Worm (Caenorhabditis elegans) whole organism, young adult: ENCODE data around the gene R02D5.7.

Experiments
- B0035.1 ChIP-seq: sonication (generic microtip); optimal IDR thresholded peaks from 2 replicates; lab custom pipeline; 2016; ENCODE audit warnings: missing genetic modification characterization, mild to moderate bottlenecking, missing compliant biosample characterization, missing genotype, missing genetic modification reagents
- B0336.3 ChIP-seq: fragments of 200-800 bp; sonication (Bioruptor generic); IDR thresholded peaks from 2 replicates; pipeline ENCODE4 v1.3.6; 2022; ENCODE audit warnings: missing genetic modification characterization, missing compliant biosample characterization
- C17E4.6 ChIP-seq: fragments of 200-800 bp; sonication (Bioruptor generic); IDR thresholded peaks from 2 replicates; pipeline ENCODE4 v1.3.6; 2022; ENCODE audit warnings: missing genetic modification reagents, missing genetic modification characterization, missing compliant biosample characterization
- D2030.7 ChIP-seq: fragments of 200-800 bp; sonication (Bioruptor generic); IDR thresholded peaks from 2 replicates; pipeline ENCODE4 v1.3.6; 2022; ENCODE audit warnings: missing genetic modification reagents, missing genetic modification characterization, missing compliant biosample characterization
- F10E7.11 ChIP-seq: sonication (generic microtip); optimal IDR thresholded peaks from 2 replicates; lab custom pipeline; 2017; ENCODE audit warnings: mild to moderate bottlenecking, missing genetic modification characterization, moderate library complexity, missing compliant biosample characterization
- F23B12.7 ChIP-seq: sonication (generic microtip); optimal IDR thresholded peaks from 2 replicates; lab custom pipeline; 2017; ENCODE audit warnings: missing genetic modification characterization, mild to moderate bottlenecking, missing compliant biosample characterization, antibody characterized with exemption, moderate library complexity; ENCODE audit not compliant: insufficient read depth
- F39B2.1 ChIP-seq: fragments of 200-800 bp; sonication (Bioruptor generic); IDR thresholded peaks from 2 replicates; pipeline ENCODE4 v1.3.6; 2022; ENCODE audit warnings: missing genetic modification reagents, missing genetic modification characterization, missing compliant biosample characterization
- F52B5.7 ChIP-seq: sonication (generic microtip); optimal IDR thresholded peaks from 2 replicates; lab custom pipeline; 2016; ENCODE audit warnings: mild to moderate bottlenecking, missing genetic modification characterization, missing compliant biosample characterization
- T07F8.4 ChIP-seq: sonication (generic microtip); optimal IDR thresholded peaks from 2 replicates; lab custom pipeline; 2016; ENCODE audit warnings: mild to moderate bottlenecking, missing genetic modification characterization, moderate library complexity, missing compliant biosample characterization
- Y56A3A.18 ChIP-seq: fragments of 200-800 bp; sonication (Bioruptor generic); IDR thresholded peaks from 2 replicates; pipeline ENCODE4 v1.3.6; 2022; ENCODE audit warnings: missing genetic modification reagents, missing genetic modification characterization, missing compliant biosample characterization
- Y67H2A.10 ChIP-seq: fragments of 200-800 bp; sonication (Bioruptor generic); conservative IDR thresholded peaks from 2 replicates; pipeline ENCODE4 v1.3.6; 2022; ENCODE audit warnings: missing genetic modification reagents, missing genetic modification characterization, missing compliant biosample characterization
- Y79H2A.3 ChIP-seq: fragments of 200-800 bp; sonication (Bioruptor generic); conservative IDR thresholded peaks from 2 replicates; pipeline ENCODE4 v1.3.6; 2022; ENCODE audit warnings: missing genetic modification reagents, missing genetic modification characterization, missing compliant biosample characterization
- ZK185.1 ChIP-seq: sonication (generic microtip); optimal IDR thresholded peaks from 2 replicates; lab custom pipeline; 2016; ENCODE audit warnings: mild to moderate bottlenecking, missing genetic modification characterization, missing compliant biosample characterization; ENCODE audit not compliant: poor library complexity, severe bottlenecking
- aptf-2 ChIP-seq: fragments of 200-800 bp; sonication (Bioruptor generic); conservative IDR thresholded peaks from 2 replicates; pipeline ENCODE4 v1.3.6; 2022; ENCODE audit warnings: missing genetic modification reagents, missing genetic modification characterization, missing compliant biosample characterization
- aptf-3 ChIP-seq: fragments of 200-800 bp; sonication (Bioruptor generic); IDR thresholded peaks from 2 replicates; pipeline ENCODE4 v1.3.6; 2022; ENCODE audit warnings: missing genetic modification characterization, missing compliant biosample characterization
- atf-7 ChIP-seq: sonication (generic microtip); optimal IDR thresholded peaks from 2 replicates; lab custom pipeline; 2017; ENCODE audit warnings: mild to moderate bottlenecking, missing genetic modification characterization, missing compliant biosample characterization
- ceh-58 ChIP-seq: fragments of 200-800 bp; sonication (Bioruptor generic); IDR thresholded peaks from 2 replicates; pipeline ENCODE4 v1.3.6; 2022; ENCODE audit warnings: missing genetic modification characterization, missing compliant biosample characterization
- chd-7 ChIP-seq: sonication (generic microtip); optimal IDR thresholded peaks from 2 replicates; lab custom pipeline; 2016; ENCODE audit warnings: mild to moderate bottlenecking, missing genetic modification characterization, moderate library complexity, missing compliant biosample characterization
- dpff-1 ChIP-seq: sonication (generic microtip); optimal IDR thresholded peaks from 2 replicates; lab custom pipeline; 2017; ENCODE audit warnings: mild to moderate bottlenecking, missing genetic modification characterization, missing compliant biosample characterization
- dpl-1 ChIP-seq: fragments of 150-350 bp; optimal IDR thresholded peaks from 2 replicates; lab custom pipeline; 2014; ENCODE audit warnings: missing biosample characterization, missing genetic modification reagents, missing genetic modification characterization
- efl-1 ChIP-seq: fragments of 150-350 bp; optimal IDR thresholded peaks from 2 replicates; lab custom pipeline; 2014; ENCODE audit warnings: missing biosample characterization, missing genetic modification reagents, missing genetic modification characterization
- egl-18 ChIP-seq: fragments of 200-800 bp; sonication (Bioruptor generic); IDR thresholded peaks from 2 replicates; pipeline ENCODE4 v1.3.6; 2022; ENCODE audit warnings: missing genetic modification reagents, missing genetic modification characterization, missing compliant biosample characterization
- egl-44 ChIP-seq: fragments of 200-800 bp; sonication (Bioruptor generic); IDR thresholded peaks from 2 replicates; pipeline ENCODE4 v1.3.6; 2022; ENCODE audit warnings: missing genetic modification reagents, missing genetic modification characterization, missing compliant biosample characterization
- ekl-4 ChIP-seq: fragments of 200-800 bp; sonication (Bioruptor generic); IDR thresholded peaks from 2 replicates; pipeline ENCODE4 v1.3.6; 2022; ENCODE audit warnings: missing genetic modification reagents, missing genetic modification characterization, missing compliant biosample characterization
- fkh-3 ChIP-seq: sonication (generic microtip); optimal IDR thresholded peaks from 2 replicates; lab custom pipeline; 2016; ENCODE audit warnings: mild to moderate bottlenecking, missing genetic modification characterization, missing compliant biosample characterization
- gei-17 ChIP-seq: fragments of 200-800 bp; sonication (Bioruptor generic); optimal IDR thresholded peaks from 2 replicates; lab custom pipeline; 2018; ENCODE audit warnings: mild to moderate bottlenecking, missing genetic modification characterization, missing compliant biosample characterization
- him-1 ChIP-seq: sonication (generic microtip); optimal IDR thresholded peaks from 2 replicates; lab custom pipeline; 2016; ENCODE audit warnings: missing genotype, missing genetic modification reagents, missing genetic modification characterization, missing compliant biosample characterization
- lin-26 ChIP-seq: fragments of 200-800 bp; sonication (Bioruptor generic); IDR thresholded peaks from 2 replicates; pipeline ENCODE4 v1.3.6; 2022; ENCODE audit warnings: missing genetic modification reagents, missing genetic modification characterization, missing compliant biosample characterization
- lin-35 ChIP-seq, 3 experiments: fragments of 150-350 bp in 2 of 3; sonication (generic microtip) in 1 of 3; optimal IDR thresholded peaks; 2 replicates each; lab custom pipeline; 2014 to 2018; ENCODE audit warnings: missing biosample characterization in 3 of 3, missing genetic modification characterization in 3 of 3, missing genetic modification reagents in 3 of 3
- lir-1 ChIP-seq: fragments of 200-800 bp; sonication (Bioruptor generic); conservative IDR thresholded peaks from 2 replicates; pipeline ENCODE4 v1.3.6; 2022; ENCODE audit warnings: missing genetic modification reagents, missing genetic modification characterization, missing compliant biosample characterization
- mes-4 ChIP-seq: sonication (generic microtip); optimal IDR thresholded peaks from 2 replicates; lab custom pipeline; 2016; ENCODE audit warnings: missing genotype, missing genetic modification characterization, missing compliant biosample characterization
- mxl-1 ChIP-seq: sonication (generic microtip); optimal IDR thresholded peaks from 2 replicates; lab custom pipeline; 2016; ENCODE audit warnings: missing genetic modification characterization, missing compliant biosample characterization
- nfya-2 ChIP-seq: fragments of 200-800 bp; sonication (Bioruptor generic); IDR thresholded peaks from 2 replicates; pipeline ENCODE4 v1.3.6; 2022; ENCODE audit warnings: missing genetic modification reagents, missing genetic modification characterization, missing compliant biosample characterization
- nhr-27 ChIP-seq: fragments of 200-800 bp; sonication (Bioruptor generic); optimal IDR thresholded peaks from 2 replicates; lab custom pipeline; 2018; ENCODE audit warnings: mild to moderate bottlenecking, missing genetic modification characterization, moderate library complexity, missing compliant biosample characterization
- nhr-80 ChIP-seq: sonication (generic microtip); optimal IDR thresholded peaks from 2 replicates; lab custom pipeline; 2016; ENCODE audit warnings: missing genetic modification characterization, missing compliant biosample characterization
- pbrm-1 ChIP-seq: fragments of 200-800 bp; sonication (Bioruptor generic); IDR thresholded peaks from 2 replicates; pipeline ENCODE4 v1.3.6; 2022; ENCODE audit warnings: missing genetic modification reagents, missing genetic modification characterization, missing compliant biosample characterization
- rpc-1 ChIP-seq, 2 experiments: fragments of 150-350 bp in 1 of 2; sonication (generic microtip) in 1 of 2; optimal IDR thresholded peaks; 2 replicates each; lab custom pipeline; 2014 to 2018; ENCODE audit warnings: missing biosample characterization in 1 of 2, missing genetic modification characterization in 1 of 2, missing genetic modification reagents in 1 of 2, missing genotype in 1 of 2
- sdz-38 ChIP-seq: sonication (generic microtip); optimal IDR thresholded peaks from 2 replicates; lab custom pipeline; 2016; ENCODE audit warnings: missing genotype, missing genetic modification characterization, missing compliant biosample characterization
- snpc-1.3 ChIP-seq: sonication (generic microtip); optimal IDR thresholded peaks from 2 replicates; lab custom pipeline; 2017; ENCODE audit warnings: missing genetic modification characterization, mild to moderate bottlenecking, missing compliant biosample characterization, antibody characterized with exemption, moderate library complexity, missing genotype, missing genetic modification reagents; ENCODE audit not compliant: insufficient read depth
- snpc-3.4 ChIP-seq: sonication (generic microtip); optimal IDR thresholded peaks from 2 replicates; lab custom pipeline; 2017; ENCODE audit warnings: missing genetic modification characterization, mild to moderate bottlenecking, missing compliant biosample characterization, antibody characterized with exemption, moderate library complexity, missing genotype, missing genetic modification reagents
- somi-1 ChIP-seq: fragments of 200-800 bp; sonication (Bioruptor generic); optimal IDR thresholded peaks from 2 replicates; lab custom pipeline; 2018; ENCODE audit warnings: mild to moderate bottlenecking, missing genetic modification characterization, missing compliant biosample characterization
- tbp1 ChIP-seq: fragments of 200-800 bp; sonication (Bioruptor generic); optimal IDR thresholded peaks from 2 replicates; lab custom pipeline; 2018; ENCODE audit warnings: mild to moderate bottlenecking, missing genetic modification characterization, missing compliant biosample characterization
- tlf-1 ChIP-seq: fragments of 200-800 bp; sonication (Bioruptor generic); optimal IDR thresholded peaks from 2 replicates; lab custom pipeline; 2018; ENCODE audit warnings: mild to moderate bottlenecking, missing genetic modification characterization, missing compliant biosample characterization
- unc-130 ChIP-seq: sonication (generic microtip); optimal IDR thresholded peaks from 2 replicates; lab custom pipeline; 2016; ENCODE audit warnings: missing genetic modification reagents, missing genetic modification characterization, missing compliant biosample characterization
- zim-3 ChIP-seq: sonication (generic microtip); optimal IDR thresholded peaks from 2 replicates; lab custom pipeline; 2017; ENCODE audit warnings: mild to moderate bottlenecking, missing genetic modification characterization, moderate library complexity, missing compliant biosample characterization
- ztf-18 ChIP-seq: sonication (generic microtip); optimal IDR thresholded peaks from 2 replicates; lab custom pipeline; 2016; ENCODE audit warnings: missing genotype, mild to moderate bottlenecking, missing genetic modification characterization, missing compliant biosample characterization
- ztf-28 ChIP-seq: fragments of 200-800 bp; sonication (Bioruptor generic); IDR thresholded peaks from 2 replicates; pipeline ENCODE4 v1.3.6; 2022; ENCODE audit warnings: missing genetic modification reagents, missing genetic modification characterization, missing compliant biosample characterization

The R02D5.7 gene

ce11 chrV:14468196-14468874 is 13.0 kb downstream of the R02D5.7 start, which contains the start of gene srz-97 (continued):
- TF ChIP-seq ceh-58 (GFP tag; lab: Robert Waterston, UW) (no peak), B0336.3 (GFP tag; lab: Robert Waterston, UW) (peak; percentile 62), nfya-2 (no peak), tlf-1 (GFP tag; lab: Kevin White, UChicago) (no peak), snpc-1.3 (tag; lab: Kevin White, UChicago) (peak; percentile 39), egl-44 (GFP tag; lab: Robert Waterston, UW) (0 out of 2 replicates have a peak, but pooled peaks have one; percentile 29), C17E4.6 (GFP tag; lab: Robert Waterston, UW) (no peak), dpl-1 (GFP tag; lab: Kevin White, UChicago) (no peak), gei-17 (no peak), lin-26 (GFP tag; lab: Robert Waterston, UW) (peak; percentile 68; the same call in 1 of the 2 replicates), ekl-4 (GFP tag; lab: Robert Waterston, UW) (peak; percentile 37; the same call in 1 of the 2 replicates), F39B2.1 (no peak), nhr-80 (no peak), Y56A3A.18 (GFP tag; lab: Robert Waterston, UW) (peak; percentile 48; the same call in 1 of the 2 replicates), egl-18 (GFP tag; lab: Robert Waterston, UW) (no peak), fkh-3 (tag; lab: Kevin White, UChicago) (no peak), unc-130 (no peak), pbrm-1 (GFP tag; lab: Robert Waterston, UW) (peak; percentile 79), mes-4 (tag; lab: Kevin White, UChicago) (peak; percentile 17), F52B5.7 (tag; lab: Kevin White, UChicago) (no peak), atf-7 (tag; lab: Kevin White, UChicago) (no peak), F23B12.7 (tag; lab: Kevin White, UChicago) (no peak), mxl-1 (no peak), tbp1 (peak; percentile 74), efl-1 (GFP tag; lab: Kevin White, UChicago) (no peak), ztf-18 (peak; percentile 27), dpff-1 (no peak), somi-1 (no peak), lir-1 (GFP tag; lab: Robert Waterston, UW) (no peak), aptf-2 (peak; percentile 64; the same call in 1 of the 2 replicates), B0035.1 (tag; lab: Kevin White, UChicago) (no peak), F10E7.11 (tag; lab: Kevin White, UChicago) (no peak), Y67H2A.10 (GFP tag; lab: Robert Waterston, UW) (no peak), chd-7 (peak; percentile 34), zim-3 (tag; lab: Kevin White, UChicago) (no peak), sdz-38 (tag; lab: Kevin White, UChicago) (no peak), snpc-3.4 (peak; percentile 39), T07F8.4 (no peak), nhr-27 (no peak), ztf-28 (GFP tag; lab: Robert Waterston, UW) (no peak), rpc-1 (optimal IDR thresholded peaks at IDR 0.05; lab: Kevin White, UChicago) (no peak), rpc-1 (tag; optimal IDR thresholded peaks at IDR 0.05; lab: Kevin White, UChicago) (no peak), D2030.7 (GFP tag; lab: Robert Waterston, UW) (peak; percentile 75), aptf-3 (GFP tag; lab: Robert Waterston, UW) (no peak), him-1 (tag; lab: Kevin White, UChicago) (peak; percentile 79), ZK185.1 (tag; lab: Kevin White, UChicago) (peak; percentile 13), lin-35 (GFP tag; optimal IDR thresholded peaks at IDR 0.05; lab: Kevin White, UChicago) (no peak), Y79H2A.3 (GFP tag; lab: Robert Waterston, UW) (0 out of 2 replicates have a peak, but pooled peaks have one; percentile 42)
